Worm (Caenorhabditis elegans): Measurements from ENCODE around the gene cup-14.

DNA sequence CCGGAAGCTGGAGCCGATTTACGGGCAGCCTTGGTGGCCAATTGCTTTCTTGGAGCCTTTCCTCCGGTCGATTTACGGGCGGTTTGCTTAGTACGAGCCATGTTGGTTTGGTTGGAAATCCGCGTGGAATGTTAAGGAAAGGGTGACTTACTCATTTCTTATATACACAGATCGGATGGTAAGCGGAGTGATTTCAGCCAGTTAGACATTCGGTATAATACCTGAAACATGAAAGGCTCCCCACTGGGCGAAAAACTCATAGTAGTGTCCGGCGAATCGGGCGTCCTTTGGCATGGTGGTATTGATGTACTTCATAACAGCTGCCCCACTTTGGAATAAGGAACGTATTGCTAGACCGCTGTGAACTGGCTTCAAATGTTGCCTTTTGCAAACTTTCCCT is 43.4 kb downstream of the cup-14 start, which contains the start of gene his-42:
- TF ChIP-seq rec-8 (tag; optimal IDR thresholded peaks at IDR 0.05), result no peak
- TF ChIP-seq snpc-4 (GFP tag; optimal IDR thresholded peaks at IDR 0.05), result no peak
- TF ChIP-seq snpc-4 (tag; optimal IDR thresholded peaks at IDR 0.05), result no peak
- no peak for TF ChIP-seq snpc-3.4 (tag; optimal IDR thresholded peaks at IDR 0.05)
- no peak for TF ChIP-seq nhr-80 (tag; optimal IDR thresholded peaks at IDR 0.05)
- TF ChIP-seq nfya-1 (tag; optimal IDR thresholded peaks at IDR 0.05; ENCODE audit: borderline replicate concordance, insufficient read depth), result no peak
- TF ChIP-seq madf-8 (GFP tag; conservative IDR thresholded peaks at IDR 0.05), result no peak
- no peak for TF ChIP-seq pbrm-1 (GFP tag; IDR thresholded peaks at IDR 0.05)
